Worm (Caenorhabditis elegans) whole organism, mixed stage, embryonic: Measurements from ENCODE around the gene T01G5.8.
A peak's percentile ranks its signal among the peaks of the same experiment; 100 is the strongest.

Source experiments
- M03D4.4 ChIP-seq: sonication (generic microtip); optimal IDR thresholded peaks from 2 replicates; lab custom pipeline; 2017; ENCODE audit warnings: mild to moderate bottlenecking, missing genetic modification characterization, missing compliant biosample characterization
- ceh-39 ChIP-seq: fragments of 150-350 bp; optimal IDR thresholded peaks from 2 replicates; lab custom pipeline; 2014; ENCODE audit warnings: missing biosample characterization, missing genetic modification characterization
- ceh-43 ChIP-seq: fragments of 200-800 bp; sonication (Bioruptor generic); optimal IDR thresholded peaks from 2 replicates; lab custom pipeline; 2018; ENCODE audit warnings: mild to moderate bottlenecking, missing genetic modification characterization, moderate library complexity, missing compliant biosample characterization
- ces-1 ChIP-seq: fragments of 150-350 bp; optimal IDR thresholded peaks from 2 replicates; lab custom pipeline; 2014; ENCODE audit warnings: missing biosample characterization, missing genetic modification reagents, missing genetic modification characterization
- cnd-1 ChIP-seq: fragments of 200-800 bp; sonication (Bioruptor generic); optimal IDR thresholded peaks from 2 replicates; lab custom pipeline; 2018; ENCODE audit warnings: mild to moderate bottlenecking, missing genetic modification characterization, missing compliant biosample characterization
- drap-1 ChIP-seq: fragments of 200-800 bp; sonication (Bioruptor generic); optimal IDR thresholded peaks from 3 replicates; lab custom pipeline; 2018; ENCODE audit warnings: mild to moderate bottlenecking, missing genetic modification characterization, missing compliant biosample characterization
- elt-1 ChIP-seq: sonication (generic microtip); optimal IDR thresholded peaks from 2 replicates; lab custom pipeline; 2017; ENCODE audit warnings: missing genetic modification characterization, mild to moderate bottlenecking, missing compliant biosample characterization, antibody characterized with exemption, moderate library complexity, borderline replicate concordance; ENCODE audit not compliant: insufficient read depth
- elt-3 ChIP-seq: fragments of 150-350 bp; optimal IDR thresholded peaks from 2 replicates; lab custom pipeline; 2014; ENCODE audit warnings: missing biosample characterization, missing genetic modification characterization
- flh-1 ChIP-seq: fragments of 200-800 bp; sonication (Bioruptor generic); optimal IDR thresholded peaks from 2 replicates; lab custom pipeline; 2018; ENCODE audit warnings: mild to moderate bottlenecking, missing genetic modification characterization, moderate library complexity, missing compliant biosample characterization
- ham-2 ChIP-seq: fragments of 200-800 bp; sonication (Bioruptor generic); optimal IDR thresholded peaks from 2 replicates; lab custom pipeline; 2018; ENCODE audit warnings: mild to moderate bottlenecking, missing genetic modification characterization, missing compliant biosample characterization
- hlh-1 ChIP-seq: fragments of 150-350 bp; optimal IDR thresholded peaks from 2 replicates; lab custom pipeline; 2014; ENCODE audit warnings: missing biosample characterization, missing genetic modification reagents, missing genetic modification characterization
- lin-13 ChIP-seq: fragments of 150-350 bp; optimal IDR thresholded peaks from 2 replicates; lab custom pipeline; 2014; ENCODE audit warnings: missing biosample characterization, missing genetic modification characterization
- lin-32 ChIP-seq: fragments of 200-800 bp; sonication (Bioruptor generic); optimal IDR thresholded peaks from 2 replicates; lab custom pipeline; 2018; ENCODE audit warnings: mild to moderate bottlenecking, missing genetic modification characterization, missing compliant biosample characterization
- lsy-2 ChIP-seq: fragments of 150-350 bp; optimal IDR thresholded peaks from 2 replicates; lab custom pipeline; 2014; ENCODE audit warnings: missing biosample characterization, missing genetic modification characterization
- mab-5 ChIP-seq: fragments of 150-350 bp; optimal IDR thresholded peaks from 2 replicates; lab custom pipeline; 2014; ENCODE audit warnings: missing biosample characterization, missing genetic modification characterization
- mep-1 ChIP-seq: fragments of 150-350 bp; optimal IDR thresholded peaks from 2 replicates; lab custom pipeline; 2017; ENCODE audit warnings: missing biosample characterization, missing genetic modification reagents, missing genetic modification characterization, inconsistent platforms
- mls-2 ChIP-seq: sonication (generic microtip); optimal IDR thresholded peaks from 2 replicates; lab custom pipeline; 2016; ENCODE audit warnings: mild to moderate bottlenecking, missing genetic modification characterization, moderate library complexity, missing compliant biosample characterization
- nhr-12 ChIP-seq: fragments of 150-350 bp; optimal IDR thresholded peaks from 2 replicates; lab custom pipeline; 2014; ENCODE audit warnings: missing biosample characterization, missing genetic modification characterization
- nhr-237 ChIP-seq: fragments of 150-350 bp; optimal IDR thresholded peaks from 2 replicates; lab custom pipeline; 2014; ENCODE audit warnings: missing biosample characterization, missing genetic modification characterization
- nhr-28 ChIP-seq: fragments of 150-350 bp; optimal IDR thresholded peaks from 2 replicates; lab custom pipeline; 2014; ENCODE audit warnings: missing biosample characterization, missing genetic modification characterization
- nhr-76 ChIP-seq: sonication (generic microtip); optimal IDR thresholded peaks from 2 replicates; lab custom pipeline; 2017; ENCODE audit warnings: missing biosample characterization, missing genetic modification characterization
- pha-4 ChIP-seq: fragments of 150-350 bp; optimal IDR thresholded peaks from 2 replicates; lab custom pipeline; 2018; ENCODE audit warnings: missing biosample characterization, missing genetic modification reagents, missing genetic modification characterization
- sem-2 ChIP-seq: fragments of 200-800 bp; sonication (Bioruptor generic); optimal IDR thresholded peaks from 2 replicates; lab custom pipeline; 2018; ENCODE audit warnings: mild to moderate bottlenecking, missing genetic modification characterization, missing compliant biosample characterization
- snpc-4 ChIP-seq: fragments of 150-350 bp; optimal IDR thresholded peaks from 2 replicates; lab custom pipeline; 2014; ENCODE audit warnings: missing biosample characterization, missing genetic modification characterization
- sptf-1 ChIP-seq: sonication (generic microtip); optimal IDR thresholded peaks from 2 replicates; lab custom pipeline; 2017; ENCODE audit warnings: mild to moderate bottlenecking, missing genetic modification characterization, moderate library complexity, missing compliant biosample characterization
- tbx-8 ChIP-seq: fragments of 200-800 bp; sonication (Bioruptor generic); optimal IDR thresholded peaks from 2 replicates; lab custom pipeline; 2018; ENCODE audit warnings: mild to moderate bottlenecking, missing genetic modification characterization, moderate library complexity, missing compliant biosample characterization
- unc-120 ChIP-seq: sonication (generic microtip); optimal IDR thresholded peaks from 2 replicates; lab custom pipeline; 2017; ENCODE audit warnings: missing genetic modification characterization, missing compliant biosample characterization; ENCODE audit not compliant: poor library complexity, severe bottlenecking
- unc-39 ChIP-seq: fragments of 150-350 bp; optimal IDR thresholded peaks from 2 replicates; lab custom pipeline; 2014; ENCODE audit warnings: missing biosample characterization, missing genetic modification characterization
- unc-62 ChIP-seq: fragments of 150-350 bp; optimal IDR thresholded peaks from 2 replicates; lab custom pipeline; 2014; ENCODE audit warnings: missing biosample characterization, missing genetic modification reagents, missing genetic modification characterization
- zip-8 ChIP-seq: fragments of 150-350 bp; optimal IDR thresholded peaks from 2 replicates; lab custom pipeline; 2014; ENCODE audit warnings: missing biosample characterization, missing genetic modification characterization

Gene T01G5.8

ce11 chrV:15074907-15075306, 41.2 kb upstream of the T01G5.8 start:
- TF ChIP-seq cnd-1 (tag; lab: Kevin White, UChicago): no peak
- peak; percentile 60 for TF ChIP-seq ces-1 (GFP tag; lab: Kevin White, UChicago)

DNA sequence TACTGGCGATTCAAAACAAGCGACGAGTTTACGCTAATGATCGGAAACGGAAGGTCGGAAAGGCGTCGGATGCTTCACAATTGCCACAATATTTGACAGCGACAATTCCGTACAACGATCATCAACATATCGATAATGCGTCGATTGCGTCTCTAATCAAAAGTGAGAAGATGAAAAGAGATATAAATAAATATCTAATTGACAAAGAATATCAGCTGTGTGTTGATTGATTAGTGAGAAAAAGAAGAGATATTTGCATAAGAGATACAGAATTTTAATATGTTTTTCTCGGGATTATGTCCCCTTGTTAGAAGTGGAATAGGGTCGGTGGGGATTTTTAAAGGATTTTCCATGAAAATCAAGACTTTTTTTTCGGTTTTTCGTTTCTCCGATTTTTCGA, 37.5 kb upstream of the T01G5.8 start:
- TF ChIP-seq nhr-28 (no peak), unc-62 (peak; percentile 82), unc-120 (tag; lab: Kevin White, UChicago) (peak; percentile 19), ceh-43 (no peak), mab-5 (tag; lab: Kevin White, UChicago) (peak; percentile 16), mep-1 (no peak), flh-1 (no peak), hlh-1 (tag; lab: Kevin White, UChicago) (no peak), ham-2 (no peak), snpc-4 (tag; lab: Kevin White, UChicago) (no peak), pha-4 (no peak), tbx-8 (GFP tag; lab: Kevin White, UChicago) (no peak), unc-39 (tag; lab: Kevin White, UChicago) (no peak), zip-8 (tag; lab: Kevin White, UChicago) (no peak), lsy-2 (tag; lab: Kevin White, UChicago) (no peak)

ce11 chrV:15082291-15082690, 33.8 kb upstream of the T01G5.8 start, which contains the start of the genes C01G10.10 and C01G10.9:
Gene C01G10.10, minus strand, starts transcription at chrV:15082441.
Gene C01G10.9, plus strand, starts transcription at chrV:15082530.
- TF ChIP-seq zip-8 (tag; lab: Kevin White, UChicago) (no peak), lsy-2 (tag; lab: Kevin White, UChicago) (peak; percentile 41), drap-1 (GFP tag; lab: Kevin White, UChicago) (peak; percentile 37), ces-1 (GFP tag; lab: Kevin White, UChicago) (peak; percentile 8), cnd-1 (tag; lab: Kevin White, UChicago) (peak; percentile 3)

- TF ChIP-seq lin-32 (no peak), unc-39 (tag; lab: Kevin White, UChicago) (no peak), drap-1 (GFP tag; lab: Kevin White, UChicago) (no peak), ceh-39 (tag; lab: Kevin White, UChicago) (no peak)
- TF ChIP-seq, all 35 proteins: peak for 0
These were observed 32.4 kb upstream of the T01G5.8 start for ce11 chrV:15083659-15084058.

DNA sequence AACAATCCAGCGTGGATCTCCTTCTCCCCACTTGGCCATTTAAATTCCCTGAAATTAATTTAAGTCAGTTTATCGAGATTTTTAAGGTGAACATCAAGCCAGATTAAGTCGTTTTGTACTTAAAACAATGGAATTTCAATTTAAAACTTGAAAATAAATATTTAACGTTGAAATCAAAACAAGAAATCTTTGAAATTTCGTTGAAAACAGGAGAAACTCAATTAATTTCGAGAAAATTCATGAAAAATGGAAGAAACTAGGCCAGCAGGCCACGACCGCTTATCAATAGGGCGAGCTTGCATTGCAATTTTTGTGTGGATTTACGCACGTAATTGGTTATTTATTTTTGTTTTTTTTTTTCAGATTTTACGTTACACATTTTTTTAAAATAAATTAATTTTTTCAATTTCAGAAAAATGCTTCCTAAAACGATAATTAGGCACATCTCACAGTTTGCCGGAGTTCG, 30.7 kb upstream of the T01G5.8 start, which contains the start of the genes ahsa-1 and C01G10.7:
TSS of gene ahsa-1 (minus strand) at position 51 of the 466 bp plus-strand sequence.
TSS of gene C01G10.7 (plus strand) at position 413 of the 466 bp plus-strand sequence.
- TF ChIP-seq flh-1 (no peak), lsy-2 (tag; lab: Kevin White, UChicago) (peak; percentile 73), mep-1 (peak; percentile 87), sptf-1 (tag; lab: Kevin White, UChicago) (peak; percentile 70), nhr-237 (tag; lab: Kevin White, UChicago) (peak; percentile 90), nhr-76 (no peak), lin-32 (peak; percentile 56), ceh-43 (peak; percentile 70), ceh-39 (tag; lab: Kevin White, UChicago) (peak; percentile 73), ham-2 (no peak), mls-2 (peak; percentile 39), drap-1 (GFP tag; lab: Kevin White, UChicago) (peak; percentile 70), lin-13 (peak; percentile 44), pha-4 (peak; percentile 46), unc-39 (tag; lab: Kevin White, UChicago) (no peak), mab-5 (tag; lab: Kevin White, UChicago) (peak; percentile 61), elt-1 (no peak), M03D4.4 (tag; lab: Kevin White, UChicago) (peak; percentile 44), elt-3 (tag; lab: Kevin White, UChicago) (no peak), sem-2 (GFP tag; lab: Kevin White, UChicago) (no peak), nhr-12 (no peak), hlh-1 (tag; lab: Kevin White, UChicago) (peak; percentile 2), ces-1 (GFP tag; lab: Kevin White, UChicago) (peak; percentile 97)
